Worm (Caenorhabditis elegans) whole organism, L4/young adult: Measurements from ENCODE around the gene npr-26.

Source experiments
- W03F9.2 ChIP-seq: fragments of 150-350 bp; optimal IDR thresholded peaks from 2 replicates; lab custom pipeline; 2014; ENCODE audit warnings: missing biosample characterization, missing genetic modification characterization
- dao-5 ChIP-seq: sonication (generic microtip); optimal IDR thresholded peaks from 2 replicates; lab custom pipeline; 2016; ENCODE audit warnings: missing genotype, missing genetic modification characterization, moderate library complexity, missing compliant biosample characterization
- him-1 ChIP-seq: sonication (generic microtip); optimal IDR thresholded peaks from 2 replicates; lab custom pipeline; 2016; ENCODE audit warnings: missing genotype, missing genetic modification reagents, missing genetic modification characterization, missing compliant biosample characterization

Gene npr-26

ce11 chrIV:17436552-17436951 lies 18.9 kb upstream of the npr-26 start, which contains the start of gene gcy-27:
gcy-27 (minus strand) TSS chrIV:17436652.
- no peak for TF ChIP-seq W03F9.2

ce11 chrIV:17435228-17435627 lies 17.6 kb upstream of the npr-26 start:
- TF ChIP-seq dao-5 (no peak), him-1 (no peak), W03F9.2 (no peak)

DNA sequence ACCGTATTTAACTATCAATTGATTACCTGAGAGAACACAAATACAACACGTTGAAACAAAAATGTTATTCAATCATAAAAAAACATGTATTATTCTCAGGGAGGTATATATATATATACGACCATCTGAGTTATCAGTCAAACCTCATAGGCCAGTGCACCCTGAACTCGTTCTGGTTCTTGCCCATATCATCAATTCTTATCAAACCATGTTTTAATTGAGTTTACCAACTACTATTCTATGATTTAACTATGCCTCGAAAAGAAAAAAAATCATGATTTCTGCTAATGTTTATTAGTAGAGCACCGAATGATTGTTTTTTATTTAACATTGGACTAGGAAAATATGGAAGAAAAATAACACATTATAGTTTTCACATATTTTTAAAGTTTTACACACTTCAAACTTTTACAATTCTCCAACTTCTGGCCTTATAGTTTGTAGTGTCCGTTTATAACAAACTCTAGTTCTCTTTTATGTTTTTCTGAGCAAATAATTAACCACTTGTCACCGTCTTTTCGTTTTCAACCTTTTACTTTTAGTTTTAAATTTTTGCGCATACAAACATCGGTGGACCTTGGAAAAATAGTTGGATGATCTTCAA lies 14.7 kb upstream of the npr-26 start:
- TF ChIP-seq dao-5 (no peak), W03F9.2 (no peak), him-1 (no peak)

DNA sequence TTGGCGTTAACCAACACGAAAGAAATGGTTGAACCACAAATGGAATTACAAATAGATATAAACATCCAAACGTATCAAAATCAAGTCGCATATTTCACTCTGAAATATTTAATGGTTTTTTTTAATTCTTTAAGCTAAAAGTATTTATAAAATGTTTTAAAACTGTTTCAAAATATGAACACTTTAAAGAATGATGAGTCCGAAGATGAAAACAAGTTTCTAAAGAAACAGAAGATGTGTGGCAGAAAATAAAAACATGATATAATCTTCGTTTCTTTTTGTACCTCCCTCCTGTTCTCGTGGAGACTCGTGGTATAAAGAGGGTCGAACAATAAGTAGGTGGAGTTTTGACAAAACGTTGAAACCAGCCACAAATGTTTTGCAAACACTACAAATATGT lies 13.7 kb upstream of the npr-26 start, which contains the start of gene lact-6:
lact-6 (minus strand) TSS at position 101 of the 400 bp plus-strand sequence.
- TF ChIP-seq dao-5 (no peak), him-1 (no peak)

DNA sequence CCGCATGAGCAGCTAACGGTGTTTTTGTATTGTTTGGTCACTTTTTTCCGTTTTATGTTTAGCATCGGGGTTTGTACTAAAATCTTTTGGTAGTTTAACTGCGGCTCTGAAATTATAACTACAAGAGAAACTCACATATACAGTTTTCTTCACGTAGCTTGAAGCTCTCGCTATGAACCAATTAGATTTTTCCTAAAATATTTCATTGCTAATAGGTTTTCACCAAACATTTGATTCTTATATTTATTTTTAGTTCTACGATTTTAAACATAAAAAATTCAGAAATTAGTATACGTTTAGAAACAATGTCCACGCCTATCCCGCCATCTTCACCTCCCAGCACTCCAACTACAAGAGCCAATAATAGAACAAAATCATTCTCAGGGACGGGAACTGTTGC lies 9.8 kb upstream of the npr-26 start, which contains the start of gene C06A12.3:
C06A12.3 (plus strand) TSS at position 301 of the 400 bp plus-strand sequence.
- no peak for TF ChIP-seq dao-5
- no peak for TF ChIP-seq him-1
- TF ChIP-seq W03F9.2: no peak

DNA sequence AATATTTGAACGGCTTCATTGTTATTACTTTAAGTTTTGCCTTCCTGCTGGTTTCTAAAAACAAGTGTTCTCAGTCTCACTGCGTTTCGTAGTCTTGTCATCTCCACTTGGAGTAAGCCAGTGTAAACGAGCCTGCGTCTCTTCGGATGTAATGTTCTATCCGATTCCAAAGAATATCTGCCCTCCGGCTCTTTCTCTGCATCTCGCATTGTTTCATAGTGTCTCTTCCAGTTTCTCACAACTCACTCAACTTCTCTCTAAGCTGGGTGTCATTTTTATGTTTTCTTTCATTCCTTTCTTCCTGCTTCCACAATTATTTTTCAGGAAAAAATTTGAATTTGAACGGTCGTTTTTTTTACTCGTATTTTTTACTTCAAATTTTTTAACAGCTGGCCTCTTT lies 9.3 kb upstream of the npr-26 start:
- TF ChIP-seq dao-5: no peak
- TF ChIP-seq W03F9.2: no peak

DNA sequence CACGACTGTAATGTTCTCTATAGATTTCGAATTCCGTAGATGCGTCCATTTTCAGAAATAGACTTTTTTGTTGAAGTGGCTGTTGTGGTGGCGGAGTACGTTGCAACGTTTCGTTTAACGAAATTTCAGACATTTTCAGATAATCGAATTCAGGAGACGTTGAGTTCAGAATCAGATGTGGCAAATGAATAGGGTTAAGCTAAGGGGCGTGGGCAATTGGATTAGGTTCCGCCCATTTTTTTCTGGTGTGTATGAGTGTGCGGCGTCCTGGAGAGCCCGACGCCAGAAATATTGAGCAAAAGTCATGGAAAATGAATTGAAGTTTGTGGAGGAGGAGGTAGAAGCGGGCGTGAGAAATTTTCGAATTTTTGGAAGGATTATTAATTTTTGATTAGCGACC lies 4.3 kb downstream of the npr-26 start:
- TF ChIP-seq W03F9.2 (no peak), dao-5 (no peak), him-1 (no peak)

DNA sequence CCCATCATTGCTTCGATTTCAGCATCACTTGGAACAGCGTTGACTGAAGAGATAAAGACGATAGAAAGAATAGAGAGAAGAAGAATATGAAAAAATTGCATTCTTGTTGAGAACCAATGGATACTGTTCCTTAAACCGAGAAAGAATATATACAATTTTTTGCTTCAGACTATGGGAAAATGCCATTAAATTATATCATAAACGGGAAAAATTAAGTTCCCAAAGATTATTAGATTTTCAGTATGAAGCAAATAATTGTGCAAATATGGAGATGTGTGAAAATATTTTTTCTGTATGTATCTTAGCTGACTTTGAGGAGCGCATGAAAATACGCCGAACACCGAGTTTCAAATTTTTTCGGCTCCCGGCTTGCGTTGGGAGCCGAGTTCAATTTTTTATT lies 10.1 kb downstream of the npr-26 start, which contains the start of gene T02D1.9:
T02D1.9 (minus strand) TSS at position 101 of the 400 bp plus-strand sequence.
- TF ChIP-seq W03F9.2 (no peak), dao-5 (no peak), him-1 (no peak)

DNA sequence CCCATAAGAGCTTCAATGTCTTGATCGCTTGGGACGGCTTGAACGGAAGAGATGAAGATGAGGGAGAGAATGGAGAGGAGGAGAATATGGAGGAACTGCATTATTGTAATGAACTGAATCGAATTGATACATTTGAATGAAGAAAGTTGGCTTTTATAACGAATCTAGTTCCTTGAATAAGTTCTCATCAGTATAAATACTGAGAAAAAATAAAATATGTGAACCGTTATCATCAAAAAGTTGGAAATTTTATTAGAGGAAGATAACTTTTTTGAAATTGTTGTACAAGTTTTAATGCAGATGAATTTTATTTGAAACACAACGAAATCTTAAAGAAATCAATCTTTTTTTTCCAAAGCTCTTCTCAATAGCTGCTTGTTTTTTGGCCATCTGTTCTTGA lies 10.6 kb downstream of the npr-26 start, which contains the start of gene T02D1.7:
T02D1.7 (minus strand) TSS at position 101 of the 400 bp plus-strand sequence.
- TF ChIP-seq him-1 (no peak), W03F9.2 (no peak), dao-5 (no peak)

ce11 chrIV:17406119-17406518 lies 11.5 kb downstream of the npr-26 start:
- no peak for TF ChIP-seq W03F9.2
- TF ChIP-seq him-1: no peak
- TF ChIP-seq dao-5: no peak

- TF ChIP-seq him-1: no peak
Measured at ce11 chrIV:17405530-17405929, 12.1 kb downstream of the npr-26 start, which contains the start of gene pmp-4. pmp-4 (minus strand) TSS chrIV:17405630.

ce11 chrIV:17399455-17399854 lies 18.2 kb downstream of the npr-26 start, which contains the start of gene T02D1.4:
T02D1.4 (plus strand) TSS chrIV:17399755.
- TF ChIP-seq W03F9.2 (no peak), him-1 (no peak), dao-5 (no peak)

DNA sequence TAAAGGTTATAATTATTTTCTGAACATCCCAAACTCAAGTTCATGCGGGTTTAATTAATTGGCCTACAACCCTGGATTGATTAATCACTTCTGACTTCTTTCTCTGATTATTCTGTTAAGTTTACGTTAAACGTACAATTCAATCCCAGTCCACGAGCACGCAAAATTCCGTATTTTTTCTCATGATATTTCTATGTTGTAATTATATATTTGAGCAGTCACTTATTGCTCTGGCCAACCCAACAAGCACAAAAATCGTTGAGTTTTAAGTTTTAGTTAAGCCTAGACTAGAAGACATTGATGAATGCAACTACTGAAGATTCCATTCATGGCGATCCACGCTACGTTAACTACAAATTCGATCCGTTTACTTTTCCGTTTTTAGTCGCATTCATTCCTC lies 21.7 kb downstream of the npr-26 start, which contains the start of gene sru-15:
sru-15 (plus strand) TSS at position 301 of the 400 bp plus-strand sequence.
- TF ChIP-seq W03F9.2: no peak
- no peak for TF ChIP-seq dao-5
- no peak for TF ChIP-seq him-1

- TF ChIP-seq W03F9.2 (no peak), him-1 (no peak), dao-5 (no peak)
Measured at ce11 chrIV:17387442-17387967, 30.1 kb downstream of the npr-26 start, which contains the start of gene T02D1.8. T02D1.8 (minus strand) TSS chrIV:17387492.

ce11 chrIV:17383046-17383445 lies 34.6 kb downstream of the npr-26 start, which contains the start of gene C30H6.12:
C30H6.12 (plus strand) TSS chrIV:17383346.
- TF ChIP-seq W03F9.2 (no peak), him-1 (no peak), dao-5 (no peak)

- TF ChIP-seq dao-5 (no peak), him-1 (no peak)
Measured at ce11 chrIV:17382029-17382428, 35.6 kb downstream of the npr-26 start, which contains the start of gene C30H6.8. C30H6.8 (plus strand) TSS chrIV:17382329.
